Fruit fly (Drosophila melanogaster) whole organism, prepupa: ENCODE measurements around the gene Pex12.

ENCODE experiments used
- Blimp-1 ChIP-seq: fragments of 200-800 bp; sonication (Bioruptor generic); optimal IDR thresholded peaks from 3 replicates; lab custom pipeline; 2017; ENCODE audit warnings: missing biosample characterization, missing genetic modification characterization, mild to moderate bottlenecking, moderate library complexity, missing genetic modification reagents
- CG10631 ChIP-seq: fragments of 200-800 bp; sonication (Bioruptor generic); optimal IDR thresholded peaks from 2 replicates; lab custom pipeline; 2016; ENCODE audit warnings: missing biosample characterization, missing genetic modification characterization
- CG10669 ChIP-seq: fragments of 200-800 bp; sonication (Bioruptor generic); optimal IDR thresholded peaks from 3 replicates; lab custom pipeline; 2018; ENCODE audit warnings: missing biosample characterization, mild to moderate bottlenecking, missing genetic modification characterization, moderate library complexity
- CG11902 ChIP-seq: fragments of 200-800 bp; sonication (Bioruptor generic); optimal IDR thresholded peaks from 3 replicates; lab custom pipeline; 2016; ENCODE audit warnings: missing biosample characterization, missing genetic modification characterization
- CG15336 ChIP-seq: fragments of 200-800 bp; sonication (Bioruptor generic); IDR thresholded peaks from 2 replicates; pipeline ENCODE4 v1.3.6; 2022; ENCODE audit warnings: missing biosample characterization, missing genetic modification characterization
- CG1621 ChIP-seq: fragments of 200-800 bp; sonication (Bioruptor generic); optimal IDR thresholded peaks from 3 replicates; lab custom pipeline; 2018; ENCODE audit warnings: missing biosample characterization, mild to moderate bottlenecking, missing genetic modification characterization
- CG3032 ChIP-seq: fragments of 200-800 bp; optimal IDR thresholded peaks from 2 replicates; lab custom pipeline; 2019; ENCODE audit warnings: missing biosample characterization, mild to moderate bottlenecking, missing genetic modification characterization, moderate library complexity
- CG31627 ChIP-seq: fragments of 200-800 bp; sonication (Bioruptor generic); optimal IDR thresholded peaks from 3 replicates; lab custom pipeline; 2016; ENCODE audit warnings: missing biosample characterization, missing genetic modification characterization
- CG32006 ChIP-seq: fragments of 200-800 bp; sonication (Bioruptor generic); optimal IDR thresholded peaks from 3 replicates; lab custom pipeline; 2017; ENCODE audit warnings: missing biosample characterization, mild to moderate bottlenecking, missing genetic modification characterization
- CG34406 ChIP-seq: fragments of 200-800 bp; sonication (Bioruptor generic); optimal IDR thresholded peaks from 3 replicates; lab custom pipeline; 2016; ENCODE audit warnings: missing biosample characterization, missing genetic modification characterization
- CG3919 ChIP-seq: fragments of 200-800 bp; sonication (Bioruptor generic); optimal IDR thresholded peaks from 3 replicates; lab custom pipeline; 2016; ENCODE audit warnings: missing biosample characterization, missing genetic modification characterization
- CG4318 ChIP-seq: fragments of 200-800 bp; sonication (Bioruptor generic); optimal IDR thresholded peaks from 3 replicates; lab custom pipeline; 2017; ENCODE audit warnings: missing biosample characterization, mild to moderate bottlenecking, missing genetic modification characterization
- CG6276 ChIP-seq: fragments of 200-800 bp; sonication (Bioruptor generic); optimal IDR thresholded peaks from 2 replicates; lab custom pipeline; 2017; ENCODE audit warnings: missing biosample characterization, mild to moderate bottlenecking, missing genetic modification characterization
- CG6792 ChIP-seq: fragments of 200-800 bp; sonication (Bioruptor generic); optimal IDR thresholded peaks from 3 replicates; lab custom pipeline; 2016; ENCODE audit warnings: missing biosample characterization, missing genetic modification characterization
- CG7368 ChIP-seq: fragments of 200-800 bp; sonication (Bioruptor generic); optimal IDR thresholded peaks from 3 replicates; lab custom pipeline; 2016; ENCODE audit warnings: missing biosample characterization, missing genetic modification characterization
- CG8119 ChIP-seq: fragments of 200-800 bp; sonication (Bioruptor generic); IDR thresholded peaks from 3 replicates; pipeline ENCODE4 v1.3.6; 2022; ENCODE audit warnings: missing biosample characterization, missing genetic modification characterization
- CG8319 ChIP-seq: fragments of 200-800 bp; sonication (Bioruptor generic); optimal IDR thresholded peaks from 3 replicates; lab custom pipeline; 2016; ENCODE audit warnings: missing biosample characterization, missing genetic modification characterization
- CG8632 ChIP-seq: fragments of 200-800 bp; sonication (Bioruptor generic); optimal IDR thresholded peaks from 3 replicates; lab custom pipeline; 2016; ENCODE audit warnings: missing biosample characterization, missing genetic modification characterization
- CG9139 ChIP-seq: fragments of 200-800 bp; sonication (Bioruptor generic); optimal IDR thresholded peaks from 3 replicates; lab custom pipeline; 2017; ENCODE audit warnings: missing biosample characterization, mild to moderate bottlenecking, missing genetic modification characterization
- Eip75B ChIP-seq: fragments of 200-800 bp; sonication (Bioruptor generic); optimal IDR thresholded peaks from 3 replicates; lab custom pipeline; 2016; ENCODE audit warnings: missing biosample characterization, missing genetic modification characterization
- Eip78C ChIP-seq: fragments of 200-800 bp; sonication (Bioruptor generic); peaks from one replicate; lab custom pipeline; 2016; ENCODE audit warnings: missing biosample characterization, missing genetic modification characterization
- Eip93F ChIP-seq: fragments of 200-800 bp; sonication (Bioruptor generic); optimal IDR thresholded peaks from 2 replicates; lab custom pipeline; 2016; ENCODE audit warnings: missing biosample characterization, mild to moderate bottlenecking, missing genetic modification characterization
- Ets21C ChIP-seq: fragments of 200-800 bp; sonication (Bioruptor generic); optimal IDR thresholded peaks from 3 replicates; lab custom pipeline; 2016; ENCODE audit warnings: missing biosample characterization, missing genetic modification characterization
- Ets96B ChIP-seq: fragments of 200-800 bp; optimal IDR thresholded peaks from 2 replicates; lab custom pipeline; 2019; ENCODE audit warnings: missing biosample characterization, mild to moderate bottlenecking, missing genetic modification characterization, moderate library complexity
- Gug ChIP-seq: fragments of 200-800 bp; sonication (Bioruptor generic); IDR thresholded peaks from 2 replicates; pipeline ENCODE4 v1.3.6; 2022; ENCODE audit warnings: missing biosample characterization, missing genetic modification characterization
- Hr39 ChIP-seq: fragments of 200-800 bp; sonication (Bioruptor generic); optimal IDR thresholded peaks from 2 replicates; lab custom pipeline; 2016; ENCODE audit warnings: missing biosample characterization, missing genetic modification characterization
- Hr4 ChIP-seq: fragments of 200-800 bp; sonication (Bioruptor generic); optimal IDR thresholded peaks from 3 replicates; lab custom pipeline; 2016; ENCODE audit warnings: missing biosample characterization, missing genetic modification characterization
- Lpt ChIP-seq: fragments of 200-800 bp; sonication (Bioruptor generic); optimal IDR thresholded peaks from 3 replicates; lab custom pipeline; 2016; ENCODE audit warnings: missing biosample characterization, missing genetic modification characterization
- Met ChIP-seq: fragments of 200-800 bp; sonication (Bioruptor generic); optimal IDR thresholded peaks from 3 replicates; lab custom pipeline; 2016; ENCODE audit warnings: missing biosample characterization, missing genetic modification characterization
- OdsH ChIP-seq: fragments of 200-800 bp; sonication (Bioruptor generic); optimal IDR thresholded peaks from 3 replicates; lab custom pipeline; 2016; ENCODE audit warnings: missing biosample characterization, missing genetic modification characterization
- Smox ChIP-seq: fragments of 200-800 bp; sonication (Bioruptor generic); optimal IDR thresholded peaks from 3 replicates; lab custom pipeline; 2016; ENCODE audit warnings: missing biosample characterization, missing genetic modification characterization
- Sox102F ChIP-seq: fragments of 200-800 bp; sonication (Bioruptor generic); optimal IDR thresholded peaks from 2 replicates; lab custom pipeline; 2016; ENCODE audit warnings: missing biosample characterization, mild to moderate bottlenecking, missing genetic modification characterization
- Sox14 ChIP-seq: fragments of 200-800 bp; sonication (Bioruptor generic); optimal IDR thresholded peaks from 3 replicates; lab custom pipeline; 2016; ENCODE audit warnings: missing biosample characterization, missing genetic modification characterization
- Sox15 ChIP-seq: fragments of 200-800 bp; sonication (Bioruptor generic); optimal IDR thresholded peaks from 3 replicates; lab custom pipeline; 2016; ENCODE audit warnings: missing biosample characterization, missing genetic modification characterization
- achi ChIP-seq: fragments of 200-800 bp; sonication (Bioruptor generic); optimal IDR thresholded peaks from 3 replicates; lab custom pipeline; 2016; ENCODE audit warnings: missing biosample characterization, missing genetic modification characterization
- acj6 ChIP-seq: fragments of 200-800 bp; sonication (Bioruptor generic); optimal IDR thresholded peaks from 3 replicates; lab custom pipeline; 2016; ENCODE audit warnings: missing biosample characterization, missing genetic modification characterization
- cyc ChIP-seq: fragments of 200-800 bp; sonication (Bioruptor generic); optimal IDR thresholded peaks from 3 replicates; lab custom pipeline; 2016; ENCODE audit warnings: missing biosample characterization, missing genetic modification characterization
- dac ChIP-seq: fragments of 200-800 bp; sonication (Bioruptor generic); optimal IDR thresholded peaks from 2 replicates; lab custom pipeline; 2017; ENCODE audit warnings: missing biosample characterization, mild to moderate bottlenecking, missing genetic modification characterization
- eg ChIP-seq: fragments of 200-800 bp; sonication (Bioruptor generic); IDR thresholded peaks from 3 replicates; pipeline ENCODE4 v1.3.6; 2022; ENCODE audit warnings: missing biosample characterization, missing genetic modification characterization
- esn ChIP-seq: fragments of 200-800 bp; sonication (Bioruptor generic); optimal IDR thresholded peaks from 2 replicates; lab custom pipeline; 2016; ENCODE audit warnings: missing biosample characterization, mild to moderate bottlenecking, missing genetic modification characterization, moderate library complexity
- fd59A ChIP-seq: fragments of 200-800 bp; sonication (Bioruptor generic); optimal IDR thresholded peaks from 2 replicates; lab custom pipeline; 2017; ENCODE audit warnings: missing biosample characterization, mild to moderate bottlenecking, missing genetic modification characterization, missing genetic modification reagents
- fd85E ChIP-seq: fragments of 200-800 bp; sonication (Bioruptor generic); optimal IDR thresholded peaks from 3 replicates; lab custom pipeline; 2016; ENCODE audit warnings: missing biosample characterization, missing genetic modification characterization
- fkh ChIP-seq: fragments of 200-800 bp; sonication (Bioruptor generic); optimal IDR thresholded peaks from 3 replicates; lab custom pipeline; 2017; ENCODE audit warnings: missing biosample characterization, mild to moderate bottlenecking, missing genetic modification characterization, moderate library complexity
- lz ChIP-seq: fragments of 200-800 bp; sonication (Bioruptor generic); optimal IDR thresholded peaks from 3 replicates; lab custom pipeline; 2016; ENCODE audit warnings: missing biosample characterization, missing genetic modification characterization
- net ChIP-seq: fragments of 200-800 bp; sonication (Bioruptor generic); optimal IDR thresholded peaks from 3 replicates; lab custom pipeline; 2016; ENCODE audit warnings: missing biosample characterization, missing genetic modification characterization
- pdm3 ChIP-seq: fragments of 200-800 bp; sonication (Bioruptor generic); optimal IDR thresholded peaks from 3 replicates; lab custom pipeline; 2016; ENCODE audit warnings: missing biosample characterization, missing genetic modification characterization
- salr ChIP-seq, 2 experiments: fragments of 200-800 bp; sonication (Bioruptor generic); optimal IDR thresholded peaks; 3 replicates each; lab custom pipeline; 2016 to 2018; ENCODE audit warnings: missing biosample characterization in 2 of 2, missing genetic modification characterization in 2 of 2, mild to moderate bottlenecking in 1 of 2
- spab ChIP-seq: fragments of 200-800 bp; sonication (Bioruptor generic); optimal IDR thresholded peaks from 2 replicates; lab custom pipeline; 2017; ENCODE audit warnings: missing biosample characterization, mild to moderate bottlenecking, missing genetic modification characterization, missing genetic modification reagents
- ss ChIP-seq, 2 experiments: fragments of 200-800 bp; sonication (Bioruptor generic); optimal IDR thresholded peaks; 2 replicates in 1 of 2; 3 replicates in 1 of 2; lab custom pipeline; 2017 to 2018; ENCODE audit warnings: mild to moderate bottlenecking in 2 of 2, missing biosample characterization in 2 of 2, missing genetic modification characterization in 2 of 2, moderate library complexity in 1 of 2
- topi ChIP-seq: fragments of 200-800 bp; sonication (Bioruptor generic); optimal IDR thresholded peaks from 3 replicates; lab custom pipeline; 2016; ENCODE audit warnings: missing biosample characterization, missing genetic modification characterization
- vri ChIP-seq: fragments of 200-800 bp; sonication (Bioruptor generic); optimal IDR thresholded peaks from 3 replicates; lab custom pipeline; 2016; ENCODE audit warnings: missing biosample characterization, mild to moderate bottlenecking, missing genetic modification characterization

Pex12 gene

dm6 chr2L:845341-846004, 29.7 kb downstream of the Pex12 start:
- TF ChIP-seq CG6276 (peak; percentile 85), cyc (peak; percentile 83), esn (peak; percentile 76), achi (GFP tag; lab: Kevin White, UChicago) (peak; percentile 84), CG7368 (peak; percentile 78), CG3032 (tag; lab: Kevin White, UChicago) (peak; percentile 50), CG4318 (GFP tag; lab: Kevin White, UChicago) (peak; percentile 80), Eip93F (peak; percentile 2), CG8319 (GFP tag; lab: Kevin White, UChicago) (peak; percentile 40), salr (GFP tag; optimal IDR thresholded peaks at IDR 0.05; lab: Kevin White, UChicago) (peak; percentile 44 to 67), CG1621 (peak; percentile 27), Eip78C (peak; percentile 92), Eip75B (GFP tag; lab: Kevin White, UChicago) (peak; percentile 77), topi (GFP tag; lab: Kevin White, UChicago) (peak; percentile 83), net (GFP tag; lab: Kevin White, UChicago) (peak; percentile 83), Blimp-1 (GFP tag; lab: Kevin White, UChicago) (no peak), fd85E (peak; percentile 21), CG3919 (peak; percentile 85), CG31627 (GFP tag; lab: Kevin White, UChicago) (peak; percentile 76), Hr39 (peak; percentile 86), CG34406 (GFP tag; lab: Kevin White, UChicago) (peak; percentile 61), Sox15 (GFP tag; lab: Kevin White, UChicago) (peak; percentile 46), OdsH (GFP tag; lab: Kevin White, UChicago) (peak; percentile 79), CG32006 (GFP tag; lab: Kevin White, UChicago) (peak; percentile 89), CG8632 (GFP tag; lab: Kevin White, UChicago) (peak; percentile 52), Hr4 (GFP tag; lab: Kevin White, UChicago) (peak; percentile 91), Met (GFP tag; lab: Kevin White, UChicago) (peak; percentile 81), pdm3 (GFP tag; lab: Kevin White, UChicago) (peak; percentile 80), CG15336 (GFP tag; lab: Robert Waterston, UW) (peak; percentile 90), CG10669 (GFP tag; lab: Kevin White, UChicago) (peak; percentile 63), Sox14 (peak; percentile 73), acj6 (GFP tag; lab: Kevin White, UChicago) (peak; percentile 75), Ets96B (tag; lab: Kevin White, UChicago) (peak; percentile 62), Sox102F (GFP tag; lab: Kevin White, UChicago) (peak; percentile 76), Gug (peak; percentile 86), fd59A (GFP tag; lab: Kevin White, UChicago) (peak; percentile 32), dac (peak; percentile 65), CG6792 (GFP tag; lab: Kevin White, UChicago) (peak; percentile 70), eg (GFP tag; lab: Robert Waterston, UW) (peak; percentile 91), ss (GFP tag; optimal IDR thresholded peaks at IDR 0.05; lab: Kevin White, UChicago) (peak in 1 of 2 experiments; percentile 8), CG8119 (GFP tag; lab: Robert Waterston, UW) (peak; percentile 86), fkh (GFP tag; lab: Kevin White, UChicago) (no peak), CG11902 (GFP tag; lab: Kevin White, UChicago) (peak; percentile 46), lz (peak; percentile 74), Ets21C (peak; percentile 55), Lpt (peak; percentile 77), CG10631 (GFP tag; lab: Kevin White, UChicago) (peak; percentile 74), Smox (peak; percentile 68), CG9139 (GFP tag; lab: Kevin White, UChicago) (no peak), vri (GFP tag; lab: Kevin White, UChicago) (peak; percentile 46), spab (GFP tag; lab: Kevin White, UChicago) (peak; percentile 44)
